Fruit fly (Drosophila melanogaster) whole organism, embryonic: ENCODE results near the gene GstO3.

Experiments used
- ATbp ChIP-seq: fragments of 200-800 bp; sonication (Bioruptor generic); optimal IDR thresholded peaks from 2 replicates; lab custom pipeline; 2017; ENCODE audit warnings: missing biosample characterization, mild to moderate bottlenecking, missing genetic modification characterization, missing genetic modification reagents
- Adf1 ChIP-seq: fragments of 200-800 bp; sonication (Bioruptor generic); IDR thresholded peaks from 2 replicates; pipeline ENCODE4 v1.3.6; 2022; ENCODE audit warnings: missing biosample characterization, missing genetic modification characterization
- BEAF-32 ChIP-seq: fragments of 200-800 bp; sonication (Bioruptor generic); optimal IDR thresholded peaks from 3 replicates; lab custom pipeline; 2017; ENCODE audit warnings: missing biosample characterization, missing genetic modification characterization, mild to moderate bottlenecking, moderate library complexity, missing genetic modification reagents
- Blimp-1 ChIP-seq: fragments of 200-800 bp; sonication (Bioruptor generic); optimal IDR thresholded peaks from 3 replicates; lab custom pipeline; 2018; ENCODE audit warnings: missing biosample characterization, missing genetic modification characterization, mild to moderate bottlenecking, moderate library complexity, missing genetic modification reagents
- CG13424 ChIP-seq: fragments of 200-800 bp; sonication (Bioruptor generic); optimal IDR thresholded peaks from 2 replicates; lab custom pipeline; 2019; ENCODE audit warnings: missing biosample characterization, mild to moderate bottlenecking, missing genetic modification characterization, moderate library complexity
- CG15601 ChIP-seq: fragments of 200-800 bp; sonication (Bioruptor generic); optimal IDR thresholded peaks from 3 replicates; lab custom pipeline; 2019; ENCODE audit warnings: missing biosample characterization, mild to moderate bottlenecking, missing genetic modification characterization, moderate library complexity
- CG17361 ChIP-seq: fragments of 200-800 bp; sonication (Bioruptor generic); IDR thresholded peaks from 3 replicates; pipeline ENCODE4 v1.3.6; 2022; ENCODE audit warnings: missing biosample characterization, missing genetic modification characterization
- CG17802 ChIP-seq: fragments of 200-800 bp; sonication (Bioruptor generic); optimal IDR thresholded peaks from 2 replicates; lab custom pipeline; 2018; ENCODE audit warnings: missing biosample characterization, mild to moderate bottlenecking, missing genetic modification characterization, moderate library complexity
- CG1792 ChIP-seq: fragments of 200-800 bp; sonication (Bioruptor generic); optimal IDR thresholded peaks from 2 replicates; lab custom pipeline; 2016; ENCODE audit warnings: missing biosample characterization, missing genetic modification characterization
- CG2129 ChIP-seq: fragments of 200-800 bp; sonication (Bioruptor generic); IDR thresholded peaks from 2 replicates; pipeline ENCODE4 v1.3.6; 2022; ENCODE audit warnings: missing biosample characterization, missing genetic modification characterization; ENCODE audit not compliant: partially characterized antibody
- CG31224 ChIP-seq: fragments of 200-800 bp; sonication (Bioruptor generic); IDR thresholded peaks from 2 replicates; pipeline ENCODE4 v1.3.6; 2022; ENCODE audit warnings: missing biosample characterization, missing genetic modification characterization
- CG32772 ChIP-seq: fragments of 200-800 bp; sonication (Bioruptor generic); IDR thresholded peaks from 2 replicates; pipeline ENCODE4 v1.3.6; 2022; ENCODE audit warnings: missing biosample characterization, missing genetic modification characterization
- CG3407 ChIP-seq: fragments of 200-800 bp; sonication (Bioruptor generic); optimal IDR thresholded peaks from 2 replicates; lab custom pipeline; 2018; ENCODE audit warnings: missing biosample characterization, mild to moderate bottlenecking, missing genetic modification characterization
- CG8359 ChIP-seq: fragments of 200-800 bp; sonication (Bioruptor generic); optimal IDR thresholded peaks from 2 replicates; lab custom pipeline; 2017; ENCODE audit warnings: missing biosample characterization, mild to moderate bottlenecking, missing genetic modification characterization, borderline replicate concordance
- CG9727 ChIP-seq: fragments of 200-800 bp; sonication (Bioruptor generic); optimal IDR thresholded peaks from 3 replicates; lab custom pipeline; 2017; ENCODE audit warnings: missing biosample characterization, mild to moderate bottlenecking, missing genetic modification characterization
- CHES-1-like ChIP-seq: fragments of 200-800 bp; sonication (Bioruptor generic); optimal IDR thresholded peaks from 2 replicates; lab custom pipeline; 2016; ENCODE audit warnings: missing biosample characterization, missing genetic modification characterization
- CrebB ChIP-seq: fragments of 200-800 bp; sonication (Bioruptor generic); optimal IDR thresholded peaks from 3 replicates; lab custom pipeline; 2018; ENCODE audit warnings: missing biosample characterization, mild to moderate bottlenecking, missing genetic modification characterization
- D19A ChIP-seq: fragments of 200-800 bp; optimal IDR thresholded peaks from 3 replicates; lab custom pipeline; 2019; ENCODE audit warnings: missing biosample characterization, mild to moderate bottlenecking, missing genetic modification characterization, moderate library complexity
- Dbx ChIP-seq: fragments of 200-800 bp; sonication (Bioruptor generic); IDR thresholded peaks from 3 replicates; pipeline ENCODE4 v1.3.6; 2022; ENCODE audit warnings: missing biosample characterization, missing genetic modification characterization
- Deaf1 ChIP-seq: fragments of 200-800 bp; optimal IDR thresholded peaks from 3 replicates; lab custom pipeline; 2019; ENCODE audit warnings: missing biosample characterization, mild to moderate bottlenecking, missing genetic modification characterization, moderate library complexity
- Dll ChIP-seq: fragments of 200-800 bp; sonication (Bioruptor generic); IDR thresholded peaks from 4 replicates; pipeline ENCODE4 v1.3.6; 2022; ENCODE audit warnings: missing biosample characterization, missing genetic modification characterization; ENCODE audit not compliant: partially characterized antibody
- Ets97D ChIP-seq: fragments of 200-800 bp; sonication (Bioruptor generic); optimal IDR thresholded peaks from 3 replicates; lab custom pipeline; 2016; ENCODE audit warnings: missing biosample characterization, missing genetic modification characterization
- GATAe ChIP-seq: fragments of 200-800 bp; sonication (Bioruptor generic); conservative IDR thresholded peaks from 2 replicates; pipeline ENCODE4 v1.3.6; 2022; ENCODE audit warnings: missing biosample characterization, missing genetic modification characterization
- Hand ChIP-seq: fragments of 200-800 bp; sonication (Bioruptor generic); optimal IDR thresholded peaks from 2 replicates; lab custom pipeline; 2017; ENCODE audit warnings: mild to moderate bottlenecking, missing biosample characterization, missing genetic modification reagents, missing genetic modification characterization
- HmgZ ChIP-seq: fragments of 200-800 bp; sonication (Bioruptor generic); optimal IDR thresholded peaks from 2 replicates; lab custom pipeline; 2018; ENCODE audit warnings: missing biosample characterization, mild to moderate bottlenecking, missing genetic modification characterization
- Hr3 ChIP-seq: fragments of 200-800 bp; sonication (Bioruptor generic); optimal IDR thresholded peaks from 3 replicates; lab custom pipeline; 2016; ENCODE audit warnings: missing biosample characterization, missing genetic modification characterization
- Lpt ChIP-seq: fragments of >200 bp; optimal IDR thresholded peaks from 2 replicates; lab custom pipeline; 2018; ENCODE audit warnings: missing biosample characterization, missing genetic modification characterization
- Meics ChIP-seq: fragments of 200-800 bp; sonication (Bioruptor generic); optimal IDR thresholded peaks from 2 replicates; lab custom pipeline; 2017; ENCODE audit warnings: missing biosample characterization, mild to moderate bottlenecking, missing genetic modification characterization
- Ravus ChIP-seq: fragments of 200-800 bp; sonication (Bioruptor generic); IDR thresholded peaks from 2 replicates; pipeline ENCODE4 v1.3.6; 2022; ENCODE audit warnings: missing biosample characterization, missing genetic modification characterization
- bab2 ChIP-seq: fragments of 200-800 bp; sonication (Bioruptor generic); optimal IDR thresholded peaks from 2 replicates; lab custom pipeline; 2016; ENCODE audit warnings: missing biosample characterization, missing genetic modification characterization
- br ChIP-seq: fragments of >200 bp; optimal IDR thresholded peaks from 2 replicates; lab custom pipeline; 2017
- btn ChIP-seq: fragments of 200-800 bp; sonication (Bioruptor generic); optimal IDR thresholded peaks from 2 replicates; lab custom pipeline; 2016; ENCODE audit warnings: missing biosample characterization, missing genetic modification characterization
- cad ChIP-seq: fragments of >200 bp; optimal IDR thresholded peaks from 2 replicates; lab custom pipeline; 2017; ENCODE audit warnings: missing biosample characterization, missing genetic modification characterization
- cas ChIP-seq: fragments of 200-800 bp; sonication (Bioruptor generic); IDR thresholded peaks from 2 replicates; pipeline ENCODE4 v1.3.6; 2022; ENCODE audit warnings: missing biosample characterization, missing genetic modification characterization
- da ChIP-seq: fragments of 200-800 bp; sonication (Bioruptor generic); optimal IDR thresholded peaks from 2 replicates; lab custom pipeline; 2016; ENCODE audit warnings: missing biosample characterization, missing genetic modification characterization
- dati ChIP-seq: fragments of 200-800 bp; sonication (Bioruptor generic); IDR thresholded peaks from 2 replicates; pipeline ENCODE4 v1.3.6; 2022; ENCODE audit warnings: missing biosample characterization, missing genetic modification characterization
- dmrt99B ChIP-seq: fragments of 200-800 bp; sonication (Bioruptor generic); optimal IDR thresholded peaks from 2 replicates; lab custom pipeline; 2018; ENCODE audit warnings: missing biosample characterization, mild to moderate bottlenecking, missing genetic modification characterization, moderate library complexity
- ewg ChIP-seq: fragments of 200-800 bp; sonication (Bioruptor generic); optimal IDR thresholded peaks from 3 replicates; lab custom pipeline; 2017; ENCODE audit warnings: mild to moderate bottlenecking, missing biosample characterization, missing genetic modification reagents, missing genetic modification characterization
- gro ChIP-seq: fragments of 200-800 bp; sonication (Bioruptor generic); optimal IDR thresholded peaks from 2 replicates; lab custom pipeline; 2016; ENCODE audit warnings: missing biosample characterization, missing genetic modification characterization
- ind ChIP-seq: fragments of 200-800 bp; sonication (Bioruptor generic); optimal IDR thresholded peaks from 3 replicates; lab custom pipeline; 2016; ENCODE audit warnings: missing biosample characterization, missing genetic modification characterization
- jumu ChIP-seq: fragments of 200-800 bp; sonication (Bioruptor generic); optimal IDR thresholded peaks from 3 replicates; lab custom pipeline; 2016; ENCODE audit warnings: missing biosample characterization, missing genetic modification characterization
- lbe ChIP-seq: fragments of 200-800 bp; sonication (Bioruptor generic); optimal IDR thresholded peaks from 2 replicates; lab custom pipeline; 2016; ENCODE audit warnings: missing biosample characterization, mild to moderate bottlenecking, missing genetic modification characterization
- nau ChIP-seq: fragments of 200-800 bp; sonication (Bioruptor generic); optimal IDR thresholded peaks from 3 replicates; lab custom pipeline; 2017; ENCODE audit warnings: missing biosample characterization, mild to moderate bottlenecking, missing genetic modification characterization, missing genetic modification reagents
- pan ChIP-seq, 4 experiments: fragments of >200 bp in 3 of 4; fragments of 200-800 bp in 1 of 4; sonication (Bioruptor generic) in 1 of 4; optimal IDR thresholded peaks in 3 of 4; IDR thresholded peaks in 1 of 4; 2 replicates each; pipeline versions ENCODE4 v1.3.6 to Lab custom; 2017 to 2022; ENCODE audit warnings: missing biosample characterization in 2 of 4, missing genetic modification characterization in 2 of 4, mixed read lengths in 1 of 4
- peb ChIP-seq: fragments of 200-800 bp; sonication (Bioruptor generic); IDR thresholded peaks from 2 replicates; pipeline ENCODE4 v1.3.6; 2022; ENCODE audit warnings: missing biosample characterization, missing genetic modification characterization
- repo ChIP-seq: fragments of 200-800 bp; sonication (Bioruptor generic); optimal IDR thresholded peaks from 2 replicates; lab custom pipeline; 2016; ENCODE audit warnings: missing biosample characterization, missing genetic modification characterization
- salm ChIP-seq: fragments of 200-800 bp; sonication (Bioruptor generic); optimal IDR thresholded peaks from 2 replicates; lab custom pipeline; 2018; ENCODE audit warnings: missing biosample characterization, mild to moderate bottlenecking, missing genetic modification characterization
- sc ChIP-seq, 3 experiments: fragments of >200 bp in 2 of 3; fragments of 200-800 bp in 1 of 3; sonication (Bioruptor generic) in 1 of 3; optimal IDR thresholded peaks; 2 replicates in 2 of 3; 3 replicates in 1 of 3; lab custom pipeline; 2017; ENCODE audit warnings: mild to moderate bottlenecking in 1 of 3, missing biosample characterization in 1 of 3, missing genetic modification characterization in 1 of 3, missing genetic modification reagents in 1 of 3
- seq ChIP-seq: fragments of 200-800 bp; sonication (Bioruptor generic); IDR thresholded peaks from 2 replicates; pipeline ENCODE4 v1.3.6; 2022; ENCODE audit warnings: missing biosample characterization, missing genetic modification characterization

The GstO3 gene

dm6 chr3L:8525691-8526421, 7.2 kb downstream of the GstO3 start (continued):
- no peak for TF ChIP-seq Dll
- TF ChIP-seq cas (GFP tag; lab: Robert Waterston, UW): no peak
- TF ChIP-seq Hand: peak; percentile 36
- TF ChIP-seq dati (GFP tag; lab: Robert Waterston, UW): no peak
- TF ChIP-seq jumu: no peak
- TF ChIP-seq BEAF-32: no peak
- TF ChIP-seq HmgZ (tag; lab: Kevin White, UChicago): peak; percentile 56
- TF ChIP-seq salm (tag; lab: Kevin White, UChicago): no peak
- peak; percentile 27 for TF ChIP-seq CrebB
- no peak for TF ChIP-seq ewg (GFP tag; lab: Kevin White, UChicago)
- no peak for TF ChIP-seq D19A (tag; lab: Kevin White, UChicago)
- no peak for TF ChIP-seq da (GFP tag; lab: Kevin White, UChicago)
- no peak for TF ChIP-seq CG32772 (GFP tag; lab: Robert Waterston, UW)
- no peak for TF ChIP-seq CG1792 (GFP tag; lab: Kevin White, UChicago)
- no peak for TF ChIP-seq seq
- TF ChIP-seq gro (GFP tag; lab: Kevin White, UChicago): peak; percentile 75
- TF ChIP-seq CG17361 (GFP tag; lab: Robert Waterston, UW): peak; percentile 53; the same call in 2 of the 3 replicates
- TF ChIP-seq pan (optimal IDR thresholded peaks at IDR 0.05; lab: Kevin White, UChicago): no peak
- TF ChIP-seq pan (GFP tag; optimal IDR thresholded peaks at IDR 0.05 in 1 of 2, IDR thresholded peaks at IDR 0.05 in 1 of 2): peak in 1 of 2 experiments; percentile 24
- TF ChIP-seq repo (GFP tag; lab: Kevin White, UChicago): peak; percentile 19
- no peak for TF ChIP-seq br (lab: Kevin White, UChicago)
- no peak for TF ChIP-seq CG17802
- TF ChIP-seq Ravus: no peak
- no peak for TF ChIP-seq lbe
- TF ChIP-seq CG31224 (GFP tag; lab: Robert Waterston, UW): no peak
- peak; percentile 70 for TF ChIP-seq GATAe (GFP tag; lab: Robert Waterston, UW)
- TF ChIP-seq CG8359: peak; percentile 17
- peak; percentile 23 for TF ChIP-seq CHES-1-like (GFP tag; lab: Kevin White, UChicago)
- TF ChIP-seq CG13424 (tag; lab: Kevin White, UChicago): peak; percentile 41
- TF ChIP-seq dmrt99B (tag; lab: Kevin White, UChicago): peak; percentile 28
- TF ChIP-seq bab2 (GFP tag; lab: Kevin White, UChicago): peak; percentile 46
- peak; percentile 7; the same call in 1 of the 2 replicates for TF ChIP-seq Adf1 (GFP tag; lab: Robert Waterston, UW)
- peak; percentile 9 for TF ChIP-seq ATbp (GFP tag; lab: Kevin White, UChicago)
- peak; percentile 62 for TF ChIP-seq Meics
- TF ChIP-seq Hr3: peak; percentile 22
- TF ChIP-seq nau (GFP tag; lab: Kevin White, UChicago): peak; percentile 26
- no peak for TF ChIP-seq btn (GFP tag; lab: Kevin White, UChicago)
- TF ChIP-seq sc (optimal IDR thresholded peaks at IDR 0.05; lab: Kevin White, UChicago): no peak
- no peak for TF ChIP-seq sc (GFP tag; optimal IDR thresholded peaks at IDR 0.05; lab: Kevin White, UChicago)
- TF ChIP-seq Ets97D (GFP tag; lab: Kevin White, UChicago): no peak
- peak; percentile 3 for TF ChIP-seq CG15601 (tag; lab: Kevin White, UChicago)
- peak; percentile 46 for TF ChIP-seq ind (GFP tag; lab: Kevin White, UChicago)
- no peak for TF ChIP-seq Lpt (GFP tag; lab: Kevin White, UChicago)
- no peak for TF ChIP-seq Dbx (GFP tag; lab: Robert Waterston, UW)
- no peak for TF ChIP-seq peb (GFP tag; lab: Robert Waterston, UW)
- no peak for TF ChIP-seq CG3407 (GFP tag; lab: Kevin White, UChicago)
- TF ChIP-seq CG9727: peak; percentile 45
- no peak for TF ChIP-seq Blimp-1
- no peak for TF ChIP-seq Deaf1 (tag; lab: Kevin White, UChicago)
- no peak for TF ChIP-seq CG2129 (GFP tag; lab: Robert Waterston, UW)
- no peak for TF ChIP-seq cad (GFP tag; lab: Kevin White, UChicago)
